Worm (Caenorhabditis elegans) whole organism, early embryonic: ENCODE measurements around the gene D1046.16.

Experiments
- B0310.2 ChIP-seq: sonication (generic microtip); optimal IDR thresholded peaks from 2 replicates; lab custom pipeline; 2016; ENCODE audit warnings: mild to moderate bottlenecking, missing genetic modification characterization, missing compliant biosample characterization
- F13C5.2 ChIP-seq: sonication (generic microtip); optimal IDR thresholded peaks from 2 replicates; lab custom pipeline; 2017; ENCODE audit warnings: mild to moderate bottlenecking, missing genetic modification characterization, inconsistent platforms, missing compliant biosample characterization
- aly-1 ChIP-seq: sonication (generic microtip); optimal IDR thresholded peaks from 2 replicates; lab custom pipeline; 2016; ENCODE audit warnings: missing genetic modification characterization, missing compliant biosample characterization
- ama-1 ChIP-seq: fragments of 150-350 bp; optimal IDR thresholded peaks from 2 replicates; lab custom pipeline; 2014
- ceh-13 ChIP-seq: fragments of 200-800 bp; sonication (Bioruptor generic); optimal IDR thresholded peaks from 2 replicates; lab custom pipeline; 2018; ENCODE audit warnings: mild to moderate bottlenecking, missing genetic modification characterization, missing compliant biosample characterization
- ceh-36 ChIP-seq: sonication (generic microtip); optimal IDR thresholded peaks from 2 replicates; lab custom pipeline; 2016; ENCODE audit warnings: missing genetic modification characterization, inconsistent platforms, missing compliant biosample characterization
- ets-7 ChIP-seq: sonication (generic microtip); optimal IDR thresholded peaks from 2 replicates; lab custom pipeline; 2016; ENCODE audit warnings: missing genotype, missing genetic modification characterization, missing compliant biosample characterization
- flt-1 ChIP-seq: fragments of 200-800 bp; sonication (Bioruptor generic); IDR thresholded peaks from 2 replicates; pipeline ENCODE4 v1.3.6; 2022; ENCODE audit warnings: missing genetic modification characterization, missing compliant biosample characterization
- hmbx-1 ChIP-seq: sonication (generic microtip); optimal IDR thresholded peaks from 2 replicates; lab custom pipeline; 2016; ENCODE audit warnings: mild to moderate bottlenecking, missing genetic modification characterization, missing compliant biosample characterization
- hmg-4 ChIP-seq: fragments of 200-800 bp; sonication (Bioruptor generic); optimal IDR thresholded peaks from 2 replicates; lab custom pipeline; 2018; ENCODE audit warnings: mild to moderate bottlenecking, missing genetic modification characterization, missing compliant biosample characterization
- hnd-1 ChIP-seq: sonication (generic microtip); optimal IDR thresholded peaks from 2 replicates; lab custom pipeline; 2016; ENCODE audit warnings: missing genetic modification characterization, missing compliant biosample characterization
- pes-1 ChIP-seq: fragments of 200-800 bp; sonication (Bioruptor generic); IDR thresholded peaks from 2 replicates; pipeline ENCODE4 v1.3.6; 2022; ENCODE audit warnings: missing genetic modification reagents, missing genetic modification characterization, missing compliant biosample characterization
- scrt-1 ChIP-seq: fragments of 200-800 bp; sonication (Bioruptor generic); IDR thresholded peaks from 2 replicates; pipeline ENCODE4 v1.3.6; 2022; ENCODE audit warnings: missing genetic modification characterization, missing compliant biosample characterization
- sea-1 ChIP-seq: fragments of 200-800 bp; sonication (Bioruptor generic); conservative IDR thresholded peaks from 2 replicates; pipeline ENCODE4 v1.3.6; 2022; ENCODE audit warnings: missing genetic modification characterization, missing compliant biosample characterization
- tbx-11 ChIP-seq: fragments of 200-800 bp; sonication (Bioruptor generic); IDR thresholded peaks from 2 replicates; pipeline ENCODE4 v1.3.6; 2022; ENCODE audit warnings: missing genetic modification characterization, missing compliant biosample characterization
- tbx-37 ChIP-seq: fragments of 200-800 bp; sonication (Bioruptor generic); conservative IDR thresholded peaks from 2 replicates; pipeline ENCODE4 v1.3.6; 2022; ENCODE audit warnings: missing genetic modification reagents, missing genetic modification characterization, missing compliant biosample characterization
- tra-4 ChIP-seq: sonication (generic microtip); optimal IDR thresholded peaks from 2 replicates; lab custom pipeline; 2017; ENCODE audit warnings: missing genetic modification characterization, missing compliant biosample characterization

Gene D1046.16

DNA sequence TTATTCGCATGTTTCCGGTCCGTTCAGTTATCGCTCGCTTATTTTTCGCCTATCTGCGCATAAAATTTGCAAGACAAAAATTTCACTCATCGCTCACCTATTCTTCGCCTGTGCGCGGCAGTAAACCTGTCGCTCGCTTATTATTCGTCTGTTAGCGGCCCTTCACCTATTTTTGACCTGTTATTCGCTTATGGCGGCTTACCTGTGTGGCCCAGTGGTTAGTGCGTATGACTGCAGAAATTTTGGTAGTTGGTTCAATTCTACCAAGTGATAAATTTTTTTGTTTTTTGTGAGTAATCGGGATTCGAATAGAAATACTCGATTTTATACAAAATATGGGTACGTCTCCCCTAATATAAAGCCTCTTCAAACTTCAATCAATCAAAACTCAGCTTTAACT lies 42.1 kb downstream of the D1046.16 start:
- TF ChIP-seq scrt-1 (peak; percentile 86), flt-1 (GFP tag; lab: Robert Waterston, UW) (peak; percentile 87), tbx-37 (GFP tag; lab: Robert Waterston, UW) (peak; percentile 78), tbx-11 (GFP tag; lab: Robert Waterston, UW) (peak; percentile 82), sea-1 (GFP tag; lab: Robert Waterston, UW) (peak; percentile 84), pes-1 (GFP tag; lab: Robert Waterston, UW) (peak; percentile 92)

DNA sequence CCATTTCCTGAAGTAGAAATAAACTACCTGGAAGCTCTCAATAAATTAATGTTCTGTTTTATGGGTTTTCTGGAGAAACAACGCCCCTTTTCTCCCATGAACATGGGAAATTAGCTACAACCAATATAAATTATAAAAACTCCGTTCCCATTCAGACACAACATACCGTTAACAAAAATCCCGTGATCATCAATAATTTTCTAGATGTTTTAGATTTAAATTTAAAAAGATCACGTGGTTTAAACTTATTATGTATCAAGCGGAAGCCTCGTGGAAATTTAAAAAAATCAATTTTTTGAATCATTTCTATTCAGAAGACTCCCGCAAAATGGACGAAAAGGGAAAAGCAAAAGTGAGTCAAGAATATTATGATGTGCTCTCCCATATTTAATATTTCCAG lies 43.9 kb downstream of the D1046.16 start, which contains the start of gene C53B4.2:
C53B4.2 (plus strand) TSS at position 301 of the 400 bp plus-strand sequence.
- TF ChIP-seq B0310.2 (no peak), ceh-36 (tag; lab: Kevin White, UChicago) (no peak), tbx-11 (GFP tag; lab: Robert Waterston, UW) (no peak), ceh-13 (GFP tag; lab: Kevin White, UChicago) (no peak), tra-4 (tag; lab: Kevin White, UChicago) (no peak), hmg-4 (GFP tag; lab: Kevin White, UChicago) (no peak), hnd-1 (no peak), F13C5.2 (tag; lab: Kevin White, UChicago) (no peak), hmbx-1 (tag; lab: Kevin White, UChicago) (no peak), ama-1 (lab: Kevin White, UChicago) (no peak), scrt-1 (no peak), aly-1 (tag; lab: Kevin White, UChicago) (no peak), flt-1 (GFP tag; lab: Robert Waterston, UW) (no peak), pes-1 (GFP tag; lab: Robert Waterston, UW) (no peak), ets-7 (no peak), tbx-37 (GFP tag; lab: Robert Waterston, UW) (no peak), sea-1 (GFP tag; lab: Robert Waterston, UW) (no peak)

DNA sequence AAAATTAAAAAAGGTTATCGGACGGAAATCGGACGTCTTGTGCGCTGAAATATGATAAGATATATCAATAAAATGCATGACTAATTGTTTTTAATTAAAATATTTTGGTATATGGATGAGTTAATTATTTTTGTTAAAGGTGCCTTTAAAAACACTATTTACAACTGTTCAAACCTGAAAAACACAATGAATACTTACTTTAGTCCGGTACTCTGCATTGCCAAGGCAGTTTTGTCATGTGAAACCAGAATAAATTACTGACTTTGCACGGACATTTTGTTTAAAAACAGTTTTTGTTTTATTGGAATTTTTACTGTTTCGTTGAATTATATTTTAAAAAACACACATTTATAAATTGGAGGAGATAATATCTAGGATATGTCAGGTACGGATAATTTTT lies 46.0 kb downstream of the D1046.16 start, which contains the start of gene suex-2:
suex-2 (plus strand) TSS at position 301 of the 400 bp plus-strand sequence.
- no peak for TF ChIP-seq hmbx-1 (tag; lab: Kevin White, UChicago)
- TF ChIP-seq aly-1 (tag; lab: Kevin White, UChicago) = no peak
- no peak for TF ChIP-seq hmg-4 (GFP tag; lab: Kevin White, UChicago)
- no peak for TF ChIP-seq tbx-11 (GFP tag; lab: Robert Waterston, UW)
- TF ChIP-seq flt-1 (GFP tag; lab: Robert Waterston, UW) = no peak
- no peak for TF ChIP-seq tbx-37 (GFP tag; lab: Robert Waterston, UW)
- TF ChIP-seq ceh-36 (tag; lab: Kevin White, UChicago) = no peak
- no peak for TF ChIP-seq ama-1 (lab: Kevin White, UChicago)
- no peak for TF ChIP-seq ets-7
- TF ChIP-seq pes-1 (GFP tag; lab: Robert Waterston, UW) = no peak
- no peak for TF ChIP-seq hnd-1
